Worm (Caenorhabditis elegans) whole organism, L4 larva: ENCODE data around the gene ran-1.

Experiments used
- Y75B8A.6 ChIP-seq: fragments of 200-800 bp; sonication (Bioruptor generic); IDR thresholded peaks from 2 replicates; pipeline ENCODE4 v1.3.6; 2022; ENCODE audit warnings: missing genetic modification reagents, missing genetic modification characterization, missing compliant biosample characterization
- dve-1 ChIP-seq: sonication (generic microtip); optimal IDR thresholded peaks from 2 replicates; lab custom pipeline; 2017; ENCODE audit warnings: antibody characterized with exemption, mild to moderate bottlenecking, missing genetic modification characterization, missing compliant biosample characterization; ENCODE audit not compliant: insufficient read depth
- fos-1 ChIP-seq: fragments of 150-350 bp; optimal IDR thresholded peaks from 2 replicates; lab custom pipeline; 2014; ENCODE audit warnings: missing biosample characterization, missing genetic modification characterization
- hif-1 ChIP-seq, 2 experiments: sonication (generic microtip); optimal IDR thresholded peaks; 2 replicates each; lab custom pipeline; 2016 to 2017; ENCODE audit warnings: missing compliant biosample characterization in 2 of 2, missing genetic modification characterization in 2 of 2, missing genetic modification reagents in 2 of 2, missing genotype in 2 of 2, mild to moderate bottlenecking in 1 of 2
- madf-5 ChIP-seq, 2 experiments: fragments of 200-800 bp; sonication (Bioruptor generic); IDR thresholded peaks; 2 replicates each; pipeline ENCODE4 v1.3.6; 2022; ENCODE audit warnings: missing compliant biosample characterization in 2 of 2, missing genetic modification characterization in 2 of 2
- nhr-10 ChIP-seq: fragments of 150-350 bp; optimal IDR thresholded peaks from 2 replicates; lab custom pipeline; 2014; ENCODE audit warnings: missing biosample characterization, missing genetic modification characterization
- nhr-6 ChIP-seq: fragments of 150-350 bp; optimal IDR thresholded peaks from 2 replicates; lab custom pipeline; 2014; ENCODE audit warnings: missing biosample characterization, missing genetic modification characterization
- pha-4 ChIP-seq, 2 experiments: fragments of 150-350 bp in 1 of 2; fragments of 200-800 bp in 1 of 2; sonication (Bioruptor generic) in 1 of 2; IDR thresholded peaks in 1 of 2; optimal IDR thresholded peaks in 1 of 2; 2 replicates each; pipeline versions ENCODE4 v1.3.6 to Lab custom; 2014 to 2022; ENCODE audit warnings: missing genetic modification characterization in 2 of 2, missing genetic modification reagents in 2 of 2, missing biosample characterization in 1 of 2, missing compliant biosample characterization in 1 of 2
- php-3 ChIP-seq: fragments of 200-800 bp; sonication (Bioruptor generic); IDR thresholded peaks from 2 replicates; pipeline ENCODE4 v1.3.6; 2022; ENCODE audit warnings: missing genetic modification reagents, missing genetic modification characterization, missing compliant biosample characterization
- pqm-1 ChIP-seq: sonication (generic microtip); optimal IDR thresholded peaks from 2 replicates; lab custom pipeline; 2017; ENCODE audit warnings: missing biosample characterization, missing genetic modification characterization
- skn-1 ChIP-seq: fragments of 150-350 bp; optimal IDR thresholded peaks from 2 replicates; lab custom pipeline; 2014; ENCODE audit warnings: missing biosample characterization, missing genetic modification characterization
- ztf-11 ChIP-seq: fragments of 150-350 bp; optimal IDR thresholded peaks from 2 replicates; lab custom pipeline; 2014; ENCODE audit warnings: missing biosample characterization, missing genetic modification characterization

DNA sequence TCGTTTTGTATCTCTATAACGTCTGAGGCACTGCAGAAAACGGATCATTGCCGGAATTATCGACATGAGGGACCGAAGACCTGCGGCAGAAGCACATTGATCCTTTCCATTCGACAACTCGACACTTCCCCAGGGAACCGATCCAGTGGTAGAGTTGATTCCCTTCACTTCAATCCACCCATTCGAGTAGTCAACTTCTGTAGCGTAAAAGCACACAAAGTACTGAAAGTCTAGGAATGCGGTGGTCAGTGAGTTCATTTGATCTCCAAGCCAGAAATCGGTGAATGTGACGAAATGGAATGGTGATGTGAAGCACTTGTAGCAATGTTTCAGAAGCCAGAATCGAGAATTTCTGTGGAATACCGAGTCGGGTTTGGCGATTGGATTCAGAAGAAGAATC is 43.0 kb downstream of the ran-1 start:
- TF ChIP-seq pqm-1 (tag; lab: Kevin White, UChicago) (no peak), hif-1 (tag; optimal IDR thresholded peaks at IDR 0.05; lab: Kevin White, UChicago) (no peak), dve-1 (tag; lab: Kevin White, UChicago) (no peak), ztf-11 (tag; lab: Kevin White, UChicago) (no peak), madf-5 (GFP tag; IDR thresholded peaks at IDR 0.05; lab: Robert Waterston, UW) (no peak), nhr-10 (tag; lab: Kevin White, UChicago) (no peak), skn-1 (tag; lab: Kevin White, UChicago) (no peak), Y75B8A.6 (GFP tag; lab: Robert Waterston, UW) (no peak), fos-1 (no peak), nhr-6 (tag; lab: Kevin White, UChicago) (no peak), php-3 (GFP tag; lab: Robert Waterston, UW) (no peak), pha-4 (GFP tag; IDR thresholded peaks at IDR 0.05; lab: Robert Waterston, UW) (no peak), pha-4 (tag; optimal IDR thresholded peaks at IDR 0.05; lab: Kevin White, UChicago) (no peak)
